Worm (Caenorhabditis elegans) whole organism, mixed stage, embryonic: ENCODE data around the gene F21D5.7.
"Not testable (repeated sequence)": the region's sequence is repeated elsewhere in the genome, so short reads cannot be mapped to it uniquely, and the experiment has no call there.

Source experiments
- M03D4.4 ChIP-seq: sonication (generic microtip); optimal IDR thresholded peaks from 2 replicates; lab custom pipeline; 2017; ENCODE audit warnings: mild to moderate bottlenecking, missing genetic modification characterization, missing compliant biosample characterization
- bed-3 ChIP-seq: fragments of 200-800 bp; sonication (Bioruptor generic); optimal IDR thresholded peaks from 3 replicates; lab custom pipeline; 2018; ENCODE audit warnings: mild to moderate bottlenecking, missing genetic modification characterization, moderate library complexity, missing compliant biosample characterization
- blmp-1 ChIP-seq: fragments of 150-350 bp; optimal IDR thresholded peaks from 2 replicates; lab custom pipeline; 2014; ENCODE audit warnings: missing biosample characterization, missing genetic modification characterization
- ceh-39 ChIP-seq: fragments of 150-350 bp; optimal IDR thresholded peaks from 2 replicates; lab custom pipeline; 2014; ENCODE audit warnings: missing biosample characterization, missing genetic modification characterization
- ceh-43 ChIP-seq: fragments of 200-800 bp; sonication (Bioruptor generic); optimal IDR thresholded peaks from 2 replicates; lab custom pipeline; 2018; ENCODE audit warnings: mild to moderate bottlenecking, missing genetic modification characterization, moderate library complexity, missing compliant biosample characterization
- ceh-83 ChIP-seq: fragments of 200-800 bp; sonication (Bioruptor generic); optimal IDR thresholded peaks from 2 replicates; lab custom pipeline; 2018; ENCODE audit warnings: mild to moderate bottlenecking, missing genetic modification characterization, missing compliant biosample characterization
- ces-1 ChIP-seq: fragments of 150-350 bp; optimal IDR thresholded peaks from 2 replicates; lab custom pipeline; 2014; ENCODE audit warnings: missing biosample characterization, missing genetic modification reagents, missing genetic modification characterization
- cnd-1 ChIP-seq: fragments of 200-800 bp; sonication (Bioruptor generic); optimal IDR thresholded peaks from 2 replicates; lab custom pipeline; 2018; ENCODE audit warnings: mild to moderate bottlenecking, missing genetic modification characterization, missing compliant biosample characterization
- drap-1 ChIP-seq: fragments of 200-800 bp; sonication (Bioruptor generic); optimal IDR thresholded peaks from 3 replicates; lab custom pipeline; 2018; ENCODE audit warnings: mild to moderate bottlenecking, missing genetic modification characterization, missing compliant biosample characterization
- elt-1 ChIP-seq: sonication (generic microtip); optimal IDR thresholded peaks from 2 replicates; lab custom pipeline; 2017; ENCODE audit warnings: missing genetic modification characterization, mild to moderate bottlenecking, missing compliant biosample characterization, antibody characterized with exemption, moderate library complexity, borderline replicate concordance; ENCODE audit not compliant: insufficient read depth
- elt-3 ChIP-seq: fragments of 150-350 bp; optimal IDR thresholded peaks from 2 replicates; lab custom pipeline; 2014; ENCODE audit warnings: missing biosample characterization, missing genetic modification characterization
- flh-1 ChIP-seq: fragments of 200-800 bp; sonication (Bioruptor generic); optimal IDR thresholded peaks from 2 replicates; lab custom pipeline; 2018; ENCODE audit warnings: mild to moderate bottlenecking, missing genetic modification characterization, moderate library complexity, missing compliant biosample characterization
- ham-2 ChIP-seq: fragments of 200-800 bp; sonication (Bioruptor generic); optimal IDR thresholded peaks from 2 replicates; lab custom pipeline; 2018; ENCODE audit warnings: mild to moderate bottlenecking, missing genetic modification characterization, missing compliant biosample characterization
- hlh-1 ChIP-seq: fragments of 150-350 bp; optimal IDR thresholded peaks from 2 replicates; lab custom pipeline; 2014; ENCODE audit warnings: missing biosample characterization, missing genetic modification reagents, missing genetic modification characterization
- lin-32 ChIP-seq: fragments of 200-800 bp; sonication (Bioruptor generic); optimal IDR thresholded peaks from 2 replicates; lab custom pipeline; 2018; ENCODE audit warnings: mild to moderate bottlenecking, missing genetic modification characterization, missing compliant biosample characterization
- lsy-2 ChIP-seq: fragments of 150-350 bp; optimal IDR thresholded peaks from 2 replicates; lab custom pipeline; 2014; ENCODE audit warnings: missing biosample characterization, missing genetic modification characterization
- mab-5 ChIP-seq: fragments of 150-350 bp; optimal IDR thresholded peaks from 2 replicates; lab custom pipeline; 2014; ENCODE audit warnings: missing biosample characterization, missing genetic modification characterization
- mep-1 ChIP-seq: fragments of 150-350 bp; optimal IDR thresholded peaks from 2 replicates; lab custom pipeline; 2017; ENCODE audit warnings: missing biosample characterization, missing genetic modification reagents, missing genetic modification characterization, inconsistent platforms
- mls-2 ChIP-seq: sonication (generic microtip); optimal IDR thresholded peaks from 2 replicates; lab custom pipeline; 2016; ENCODE audit warnings: mild to moderate bottlenecking, missing genetic modification characterization, moderate library complexity, missing compliant biosample characterization
- nhr-12 ChIP-seq: fragments of 150-350 bp; optimal IDR thresholded peaks from 2 replicates; lab custom pipeline; 2014; ENCODE audit warnings: missing biosample characterization, missing genetic modification characterization
- nhr-2 ChIP-seq: fragments of 150-350 bp; optimal IDR thresholded peaks from 2 replicates; lab custom pipeline; 2014; ENCODE audit warnings: missing biosample characterization, missing genetic modification characterization
- nhr-237 ChIP-seq: fragments of 150-350 bp; optimal IDR thresholded peaks from 2 replicates; lab custom pipeline; 2014; ENCODE audit warnings: missing biosample characterization, missing genetic modification characterization
- nhr-28 ChIP-seq: fragments of 150-350 bp; optimal IDR thresholded peaks from 2 replicates; lab custom pipeline; 2014; ENCODE audit warnings: missing biosample characterization, missing genetic modification characterization
- nhr-76 ChIP-seq: sonication (generic microtip); optimal IDR thresholded peaks from 2 replicates; lab custom pipeline; 2017; ENCODE audit warnings: missing biosample characterization, missing genetic modification characterization
- pha-4 ChIP-seq: fragments of 150-350 bp; optimal IDR thresholded peaks from 2 replicates; lab custom pipeline; 2018; ENCODE audit warnings: missing biosample characterization, missing genetic modification reagents, missing genetic modification characterization
- sem-2 ChIP-seq: fragments of 200-800 bp; sonication (Bioruptor generic); optimal IDR thresholded peaks from 2 replicates; lab custom pipeline; 2018; ENCODE audit warnings: mild to moderate bottlenecking, missing genetic modification characterization, missing compliant biosample characterization
- snpc-4 ChIP-seq: fragments of 150-350 bp; optimal IDR thresholded peaks from 2 replicates; lab custom pipeline; 2014; ENCODE audit warnings: missing biosample characterization, missing genetic modification characterization
- sptf-1 ChIP-seq: sonication (generic microtip); optimal IDR thresholded peaks from 2 replicates; lab custom pipeline; 2017; ENCODE audit warnings: mild to moderate bottlenecking, missing genetic modification characterization, moderate library complexity, missing compliant biosample characterization
- tbx-8 ChIP-seq: fragments of 200-800 bp; sonication (Bioruptor generic); optimal IDR thresholded peaks from 2 replicates; lab custom pipeline; 2018; ENCODE audit warnings: mild to moderate bottlenecking, missing genetic modification characterization, moderate library complexity, missing compliant biosample characterization
- unc-120 ChIP-seq: sonication (generic microtip); optimal IDR thresholded peaks from 2 replicates; lab custom pipeline; 2017; ENCODE audit warnings: missing genetic modification characterization, missing compliant biosample characterization; ENCODE audit not compliant: poor library complexity, severe bottlenecking
- unc-39 ChIP-seq: fragments of 150-350 bp; optimal IDR thresholded peaks from 2 replicates; lab custom pipeline; 2014; ENCODE audit warnings: missing biosample characterization, missing genetic modification characterization
- unc-62 ChIP-seq: fragments of 150-350 bp; optimal IDR thresholded peaks from 2 replicates; lab custom pipeline; 2014; ENCODE audit warnings: missing biosample characterization, missing genetic modification reagents, missing genetic modification characterization
- zip-8 ChIP-seq: fragments of 150-350 bp; optimal IDR thresholded peaks from 2 replicates; lab custom pipeline; 2014; ENCODE audit warnings: missing biosample characterization, missing genetic modification characterization
- ztf-11 ChIP-seq: fragments of 150-350 bp; optimal IDR thresholded peaks from 2 replicates; lab custom pipeline; 2014; ENCODE audit warnings: missing biosample characterization, missing genetic modification characterization

The F21D5.7 gene

DNA sequence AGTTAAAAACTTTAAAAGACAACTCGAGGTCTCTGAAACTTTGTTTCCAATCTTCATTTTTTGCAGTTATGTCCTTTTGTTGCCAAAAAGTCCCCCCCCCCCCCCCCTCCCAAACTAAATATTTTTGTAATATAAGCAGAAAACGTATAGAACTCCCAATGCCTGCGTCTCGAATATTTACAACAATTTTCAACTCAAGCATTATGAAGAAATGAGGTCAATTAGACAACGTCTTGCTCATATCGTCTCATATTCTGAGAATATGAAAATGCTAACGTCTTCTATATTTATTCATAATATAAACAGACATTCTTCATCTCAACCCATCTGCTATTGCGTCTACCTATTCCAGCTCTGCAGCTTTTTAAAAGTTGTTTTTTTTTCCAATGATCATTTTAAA, 25.4 kb downstream of the F21D5.7 start, which contains the start of gene H23L24.1:
TSS of gene H23L24.1 (plus strand) at position 301 of the 400 bp plus-strand sequence.
- TF ChIP-seq ztf-11 (tag; lab: Kevin White, UChicago) (no peak), mab-5 (tag; lab: Kevin White, UChicago) (no peak), flh-1 (GFP tag; lab: Kevin White, UChicago) (no peak), hlh-1 (tag; lab: Kevin White, UChicago) (no peak), nhr-2 (tag; lab: Kevin White, UChicago) (no peak), unc-62 (no peak), ces-1 (no peak), tbx-8 (GFP tag; lab: Kevin White, UChicago) (no peak), pha-4 (no peak), mep-1 (no peak), cnd-1 (tag; lab: Kevin White, UChicago) (no peak), elt-3 (tag; lab: Kevin White, UChicago) (no peak), zip-8 (tag; lab: Kevin White, UChicago) (no peak), ham-2 (GFP tag; lab: Kevin White, UChicago) (no peak), sem-2 (no peak), elt-1 (no peak)

DNA sequence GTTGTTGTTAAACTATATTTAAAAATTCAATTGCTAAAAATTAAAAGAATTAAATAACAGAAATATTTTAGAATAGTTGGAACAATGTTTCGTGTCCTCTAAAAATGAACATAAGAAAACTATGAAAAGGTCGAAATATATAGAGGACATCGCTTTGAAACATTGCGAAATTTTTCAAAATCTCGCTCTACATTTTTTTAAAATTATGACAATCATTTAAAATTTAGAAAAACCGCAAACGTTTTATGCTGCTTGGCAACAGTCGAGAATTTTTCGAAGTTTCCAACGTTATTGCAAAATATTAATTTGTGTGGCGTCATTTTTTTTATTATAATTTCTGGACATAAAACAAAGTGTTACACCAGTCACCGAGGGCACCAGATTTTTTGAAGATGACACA, 28.5 kb downstream of the F21D5.7 start, which contains the start of the genes parg-2 and ipla-5:
TSS of gene parg-2 (minus strand) at position 101 of the 400 bp plus-strand sequence.
TSS of gene ipla-5 (plus strand) at position 216 of the 400 bp plus-strand sequence.
- TF ChIP-seq ceh-43; nhr-237; unc-120 (tag; lab: Kevin White, UChicago): not testable (repeated sequence)
- TF ChIP-seq, all 35 proteins: peak for 0; not testable (repeated sequence) for 35

ce11 chrIV:8708046-8708445, 35.5 kb downstream of the F21D5.7 start:
- TF ChIP-seq zip-8 (tag; lab: Kevin White, UChicago) (no peak), blmp-1 (no peak), flh-1 (GFP tag; lab: Kevin White, UChicago) (no peak), nhr-237 (no peak), lsy-2 (tag; lab: Kevin White, UChicago) (no peak), M03D4.4 (no peak), elt-3 (tag; lab: Kevin White, UChicago) (no peak), elt-1 (no peak), mab-5 (tag; lab: Kevin White, UChicago) (no peak), unc-39 (tag; lab: Kevin White, UChicago) (no peak), unc-120 (tag; lab: Kevin White, UChicago) (no peak), bed-3 (GFP tag; lab: Kevin White, UChicago) (no peak), lin-32 (GFP tag; lab: Kevin White, UChicago) (no peak), sptf-1 (tag; lab: Kevin White, UChicago) (no peak), cnd-1 (tag; lab: Kevin White, UChicago) (no peak), nhr-12 (tag; lab: Kevin White, UChicago) (no peak), sem-2 (no peak), ceh-43 (no peak), tbx-8 (GFP tag; lab: Kevin White, UChicago) (no peak)

DNA sequence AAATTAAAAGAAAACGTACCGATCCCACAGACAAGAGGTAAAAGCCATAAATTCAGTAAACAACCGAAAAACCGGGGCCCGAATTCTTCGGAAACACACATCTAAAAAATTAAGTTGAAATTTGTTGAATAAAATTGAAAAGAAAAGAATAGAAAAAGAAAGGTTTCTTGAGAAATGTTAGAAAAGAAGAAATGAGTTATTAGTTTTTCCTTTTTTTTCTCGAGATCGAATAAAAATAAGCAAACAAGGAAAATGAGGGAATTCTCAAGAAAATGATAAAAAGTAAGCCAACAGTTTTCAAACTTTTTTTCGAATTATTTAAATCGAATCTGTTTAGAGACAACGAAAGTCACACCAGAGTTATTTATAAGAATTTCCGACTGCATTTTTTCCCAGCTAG, 38.0 kb downstream of the F21D5.7 start, which contains the start of gene H23L24.4:
TSS of gene H23L24.4 (minus strand) at position 101 of the 400 bp plus-strand sequence.
- no peak for TF ChIP-seq unc-62
- TF ChIP-seq hlh-1 (tag; lab: Kevin White, UChicago), result no peak
- TF ChIP-seq nhr-237, result no peak
- no peak for TF ChIP-seq zip-8 (tag; lab: Kevin White, UChicago)
- TF ChIP-seq mep-1, result no peak
- TF ChIP-seq blmp-1, result no peak
- TF ChIP-seq nhr-28 (tag; lab: Kevin White, UChicago), result no peak
- no peak for TF ChIP-seq snpc-4 (tag; lab: Kevin White, UChicago)
- TF ChIP-seq ceh-83 (GFP tag; lab: Kevin White, UChicago), result no peak
- TF ChIP-seq ceh-43, result no peak
- TF ChIP-seq ztf-11 (tag; lab: Kevin White, UChicago), result no peak
- no peak for TF ChIP-seq elt-1
- no peak for TF ChIP-seq mab-5 (tag; lab: Kevin White, UChicago)
- TF ChIP-seq drap-1, result no peak
- no peak for TF ChIP-seq lsy-2 (tag; lab: Kevin White, UChicago)
- TF ChIP-seq lin-32 (GFP tag; lab: Kevin White, UChicago), result no peak
- no peak for TF ChIP-seq ham-2 (GFP tag; lab: Kevin White, UChicago)

DNA sequence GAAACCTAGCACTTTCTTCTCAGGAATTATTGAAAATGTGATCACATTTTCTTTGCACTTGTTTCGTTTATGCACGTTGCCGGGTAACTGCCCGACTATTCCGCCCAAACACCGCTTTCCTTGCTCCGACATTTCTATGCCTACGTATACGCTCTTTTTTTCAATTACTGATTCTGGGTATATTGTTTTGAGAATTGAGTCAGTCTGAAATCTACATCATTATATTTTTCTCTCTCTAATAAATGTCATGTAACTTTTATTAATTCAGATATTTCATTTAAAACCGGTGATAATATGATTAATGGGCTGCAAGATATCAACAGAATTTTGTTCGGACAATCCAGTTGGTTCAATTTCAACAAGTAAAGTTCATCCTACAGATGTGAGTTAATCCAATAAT, 46.1 kb downstream of the F21D5.7 start, which contains the start of gene ttll-11:
TSS of gene ttll-11 (plus strand) at position 301 of the 400 bp plus-strand sequence.
- no peak for TF ChIP-seq sem-2
- no peak for TF ChIP-seq ztf-11 (tag; lab: Kevin White, UChicago)
- TF ChIP-seq flh-1 (GFP tag; lab: Kevin White, UChicago), result no peak
- TF ChIP-seq pha-4, result no peak
- no peak for TF ChIP-seq unc-39 (tag; lab: Kevin White, UChicago)
- no peak for TF ChIP-seq unc-120 (tag; lab: Kevin White, UChicago)
- TF ChIP-seq tbx-8 (GFP tag; lab: Kevin White, UChicago), result no peak
- no peak for TF ChIP-seq mep-1
- no peak for TF ChIP-seq ceh-39 (tag; lab: Kevin White, UChicago)
- no peak for TF ChIP-seq ceh-83 (GFP tag; lab: Kevin White, UChicago)
- no peak for TF ChIP-seq nhr-28 (tag; lab: Kevin White, UChicago)
- TF ChIP-seq M03D4.4, result no peak
- no peak for TF ChIP-seq lin-32 (GFP tag; lab: Kevin White, UChicago)
- TF ChIP-seq drap-1, result no peak
- no peak for TF ChIP-seq nhr-76 (tag; lab: Kevin White, UChicago)
- TF ChIP-seq hlh-1 (tag; lab: Kevin White, UChicago), result no peak
- no peak for TF ChIP-seq mls-2
- TF ChIP-seq elt-3 (tag; lab: Kevin White, UChicago), result no peak
- no peak for TF ChIP-seq bed-3 (GFP tag; lab: Kevin White, UChicago)
- TF ChIP-seq nhr-12 (tag; lab: Kevin White, UChicago), result no peak
